Worm (Caenorhabditis elegans) whole organism, L2 larva: ENCODE measurements around the gene F19C7.2.

ENCODE experiments used
- C34F6.9 ChIP-seq: fragments of 150-350 bp; optimal IDR thresholded peaks from 2 replicates; lab custom pipeline; 2014; ENCODE audit warnings: missing biosample characterization, missing genetic modification characterization
- F13H6.1 ChIP-seq: sonication (generic microtip); optimal IDR thresholded peaks from 2 replicates; lab custom pipeline; 2016; ENCODE audit warnings: missing genetic modification characterization, missing compliant biosample characterization
- R02D3.7 ChIP-seq: fragments of 150-350 bp; optimal IDR thresholded peaks from 2 replicates; lab custom pipeline; 2014; ENCODE audit warnings: missing biosample characterization, missing genetic modification characterization
- Y55F3AM.14 ChIP-seq: fragments of 200-800 bp; sonication (Bioruptor generic); optimal IDR thresholded peaks from 2 replicates; lab custom pipeline; 2018; ENCODE audit warnings: mild to moderate bottlenecking, missing genetic modification characterization, missing compliant biosample characterization
- alr-1 ChIP-seq: fragments of 150-350 bp; optimal IDR thresholded peaks from 2 replicates; lab custom pipeline; 2014; ENCODE audit warnings: missing biosample characterization, missing genetic modification characterization
- aly-2 ChIP-seq: fragments of 150-350 bp; optimal IDR thresholded peaks from 2 replicates; lab custom pipeline; 2014; ENCODE audit warnings: missing biosample characterization, missing genetic modification characterization
- ama-1 ChIP-seq: fragments of 150-350 bp; optimal IDR thresholded peaks from 2 replicates; lab custom pipeline; 2018; ENCODE audit warnings: inconsistent platforms
- blmp-1 ChIP-seq: sonication (generic microtip); optimal IDR thresholded peaks from 2 replicates; lab custom pipeline; 2017; ENCODE audit warnings: missing genetic modification characterization, mild to moderate bottlenecking, missing compliant biosample characterization, antibody characterized with exemption, moderate library complexity; ENCODE audit not compliant: insufficient read depth
- ceh-16 ChIP-seq: fragments of 150-350 bp; optimal IDR thresholded peaks from 2 replicates; lab custom pipeline; 2014; ENCODE audit warnings: missing biosample characterization, missing genetic modification characterization
- dmd-4 ChIP-seq: sonication (generic microtip); optimal IDR thresholded peaks from 2 replicates; lab custom pipeline; 2017; ENCODE audit warnings: missing biosample characterization, missing genetic modification characterization
- egl-27 ChIP-seq: sonication (generic microtip); optimal IDR thresholded peaks from 3 replicates; lab custom pipeline; 2017; ENCODE audit warnings: missing biosample characterization, missing genetic modification reagents, missing genetic modification characterization
- elt-1 ChIP-seq: fragments of 150-350 bp; optimal IDR thresholded peaks from 2 replicates; lab custom pipeline; 2014; ENCODE audit warnings: missing biosample characterization, missing genetic modification characterization
- elt-3 ChIP-seq: sonication (generic microtip); optimal IDR thresholded peaks from 2 replicates; lab custom pipeline; 2017; ENCODE audit warnings: missing biosample characterization, missing genetic modification characterization
- fos-1 ChIP-seq: fragments of 150-350 bp; optimal IDR thresholded peaks from 2 replicates; lab custom pipeline; 2014; ENCODE audit warnings: missing biosample characterization, missing genetic modification characterization
- gmeb-1 ChIP-seq: fragments of 150-350 bp; optimal IDR thresholded peaks from 2 replicates; lab custom pipeline; 2014; ENCODE audit warnings: missing biosample characterization, missing genetic modification characterization
- lin-11 ChIP-seq: fragments of 150-350 bp; sonication (generic microtip); optimal IDR thresholded peaks from 2 replicates; lab custom pipeline; 2014; ENCODE audit warnings: missing biosample characterization, missing genetic modification characterization, inconsistent platforms, mixed read lengths
- lin-13 ChIP-seq: fragments of 150-350 bp; optimal IDR thresholded peaks from 2 replicates; lab custom pipeline; 2014; ENCODE audit warnings: missing biosample characterization, missing genetic modification reagents, missing genetic modification characterization
- lin-39 ChIP-seq: fragments of 150-350 bp; optimal IDR thresholded peaks from 2 replicates; lab custom pipeline; 2014; ENCODE audit warnings: missing biosample characterization, missing genetic modification reagents, missing genetic modification characterization
- lsy-2 ChIP-seq, 2 experiments: fragments of 150-350 bp in 1 of 2; sonication (generic microtip) in 1 of 2; optimal IDR thresholded peaks; 2 replicates each; lab custom pipeline; 2014 to 2017; ENCODE audit warnings: missing biosample characterization in 2 of 2, missing genetic modification characterization in 2 of 2
- mbf-1 ChIP-seq: sonication (generic microtip); optimal IDR thresholded peaks from 2 replicates; lab custom pipeline; 2017; ENCODE audit warnings: missing biosample characterization, missing genetic modification characterization
- nhr-10 ChIP-seq: sonication (generic microtip); optimal IDR thresholded peaks from 2 replicates; lab custom pipeline; 2017; ENCODE audit warnings: missing biosample characterization, missing genetic modification characterization
- nhr-11 ChIP-seq: fragments of 150-350 bp; optimal IDR thresholded peaks from 2 replicates; lab custom pipeline; 2014; ENCODE audit warnings: missing biosample characterization, missing genetic modification characterization
- nhr-12 ChIP-seq: fragments of 150-350 bp; optimal IDR thresholded peaks from 2 replicates; lab custom pipeline; 2014; ENCODE audit warnings: missing biosample characterization, missing genetic modification characterization
- nhr-129 ChIP-seq: fragments of 150-350 bp; optimal IDR thresholded peaks from 2 replicates; lab custom pipeline; 2014; ENCODE audit warnings: missing biosample characterization, missing genetic modification characterization
- nhr-23 ChIP-seq: fragments of 150-350 bp; optimal IDR thresholded peaks from 2 replicates; lab custom pipeline; 2014; ENCODE audit warnings: missing biosample characterization, missing genetic modification reagents, missing genetic modification characterization
- nhr-237 ChIP-seq: fragments of 150-350 bp; optimal IDR thresholded peaks from 2 replicates; lab custom pipeline; 2014; ENCODE audit warnings: missing biosample characterization, missing genetic modification characterization
- nhr-25 ChIP-seq: fragments of 150-350 bp; sonication (generic microtip); optimal IDR thresholded peaks from 3 replicates; lab custom pipeline; 2014; ENCODE audit warnings: missing biosample characterization, missing genetic modification characterization
- nhr-77 ChIP-seq: fragments of 150-350 bp; optimal IDR thresholded peaks from 2 replicates; lab custom pipeline; 2014; ENCODE audit warnings: missing biosample characterization, missing genetic modification characterization
- sem-4 ChIP-seq: fragments of 150-350 bp; optimal IDR thresholded peaks from 2 replicates; lab custom pipeline; 2014; ENCODE audit warnings: missing biosample characterization, missing genetic modification reagents, missing genetic modification characterization
- sma-3 ChIP-seq: sonication (generic microtip); optimal IDR thresholded peaks from 2 replicates; lab custom pipeline; 2016; ENCODE audit warnings: missing genetic modification reagents, missing genetic modification characterization, missing compliant biosample characterization
- sma-9 ChIP-seq, 2 experiments: fragments of 150-350 bp in 1 of 2; sonication (generic microtip) in 1 of 2; optimal IDR thresholded peaks; 2 replicates each; lab custom pipeline; 2014 to 2016; ENCODE audit warnings: missing genetic modification characterization in 2 of 2, mild to moderate bottlenecking in 1 of 2, missing biosample characterization in 1 of 2, missing compliant biosample characterization in 1 of 2, missing genetic modification reagents in 1 of 2, moderate library complexity in 1 of 2
- snpc-4 ChIP-seq: fragments of 150-350 bp; optimal IDR thresholded peaks from 2 replicates; lab custom pipeline; 2014; ENCODE audit warnings: missing biosample characterization, missing genetic modification characterization
- unc-62 ChIP-seq: fragments of 150-350 bp; optimal IDR thresholded peaks from 2 replicates; lab custom pipeline; 2014; ENCODE audit warnings: missing biosample characterization, missing genetic modification reagents, missing genetic modification characterization
- zag-1 ChIP-seq: fragments of 150-350 bp; optimal IDR thresholded peaks from 2 replicates; lab custom pipeline; 2014; ENCODE audit warnings: missing biosample characterization, missing genetic modification characterization

The F19C7.2 gene

ce11 chrIV:4637840-4638239 lies 38.1 kb downstream of the F19C7.2 start, which contains the start of gene F19C7.8:
Gene F19C7.8, minus strand, starts transcription at chrIV:4638095.
- TF ChIP-seq nhr-23 (tag; lab: Kevin White, UChicago) (no peak), F13H6.1 (peak; percentile 36), sma-9 (GFP tag; optimal IDR thresholded peaks at IDR 0.05; lab: Kevin White, UChicago) (peak; percentile 52), sma-9 (tag; optimal IDR thresholded peaks at IDR 0.05; lab: Kevin White, UChicago) (no peak)

- no peak for TF ChIP-seq lin-39 (tag; lab: Kevin White, UChicago)
- TF ChIP-seq nhr-11 (tag; lab: Kevin White, UChicago): no peak
- no peak for TF ChIP-seq nhr-12 (tag; lab: Kevin White, UChicago)
- no peak for TF ChIP-seq lin-11
- TF ChIP-seq aly-2 (tag; lab: Kevin White, UChicago): no peak
- TF ChIP-seq nhr-129 (tag; lab: Kevin White, UChicago): no peak
- TF ChIP-seq sma-9 (GFP tag; optimal IDR thresholded peaks at IDR 0.05; lab: Kevin White, UChicago): no peak
- no peak for TF ChIP-seq sma-9 (tag; optimal IDR thresholded peaks at IDR 0.05; lab: Kevin White, UChicago)
- TF ChIP-seq fos-1 (tag; lab: Kevin White, UChicago): no peak
- no peak for TF ChIP-seq lin-13 (GFP tag; lab: Kevin White, UChicago)
- TF ChIP-seq elt-1 (tag; lab: Kevin White, UChicago): no peak
- TF ChIP-seq nhr-77: no peak
- no peak for TF ChIP-seq snpc-4 (tag; lab: Kevin White, UChicago)
- TF ChIP-seq lsy-2 (tag; optimal IDR thresholded peaks at IDR 0.05; lab: Kevin White, UChicago): no peak
- TF ChIP-seq C34F6.9: no peak
Measured at ce11 chrIV:4639352-4639751, 39.6 kb downstream of the F19C7.2 start.

ce11 chrIV:4640941-4641340 lies 41.2 kb downstream of the F19C7.2 start:
- TF ChIP-seq ama-1 (no peak), sma-9 (GFP tag; optimal IDR thresholded peaks at IDR 0.05; lab: Kevin White, UChicago) (peak; percentile 45), sma-9 (tag; optimal IDR thresholded peaks at IDR 0.05; lab: Kevin White, UChicago) (no peak), gmeb-1 (tag; lab: Kevin White, UChicago) (no peak), F13H6.1 (no peak), nhr-237 (tag; lab: Kevin White, UChicago) (no peak), egl-27 (no peak), lin-13 (GFP tag; lab: Kevin White, UChicago) (no peak), R02D3.7 (tag; lab: Kevin White, UChicago) (no peak), snpc-4 (tag; lab: Kevin White, UChicago) (no peak), ceh-16 (tag; lab: Kevin White, UChicago) (no peak), blmp-1 (tag; lab: Kevin White, UChicago) (peak; percentile 85), unc-62 (GFP tag; lab: Kevin White, UChicago) (no peak), nhr-25 (tag; lab: Kevin White, UChicago) (no peak), elt-1 (tag; lab: Kevin White, UChicago) (no peak), nhr-11 (tag; lab: Kevin White, UChicago) (no peak), zag-1 (no peak), sem-4 (tag; lab: Kevin White, UChicago) (no peak), mbf-1 (no peak), fos-1 (tag; lab: Kevin White, UChicago) (peak; percentile 0), Y55F3AM.14 (GFP tag; lab: Kevin White, UChicago) (no peak), sma-3 (GFP tag; lab: Kevin White, UChicago) (no peak)

- TF ChIP-seq lin-11 (no peak), unc-62 (GFP tag; lab: Kevin White, UChicago) (no peak), sem-4 (tag; lab: Kevin White, UChicago) (peak; percentile 20), dmd-4 (tag; lab: Kevin White, UChicago) (no peak), elt-3 (tag; lab: Kevin White, UChicago) (no peak)
Measured at ce11 chrIV:4643577-4643976, 43.8 kb downstream of the F19C7.2 start.

- TF ChIP-seq nhr-11 (tag; lab: Kevin White, UChicago) (no peak), elt-1 (tag; lab: Kevin White, UChicago) (no peak), alr-1 (tag; lab: Kevin White, UChicago) (no peak), nhr-10 (tag; lab: Kevin White, UChicago) (no peak)
Measured at ce11 chrIV:4645243-4645642, 45.5 kb downstream of the F19C7.2 start.
